Fruit fly (Drosophila melanogaster): ENCODE results near the gene Mau2.

The Mau2 gene

dm6 chr3R:15196134-15197034, 12.6 kb upstream of the Mau2 start, which contains the start of the genes Kpc1 and CG42542 (continued):
- TF ChIP-seq Lim3 (GFP tag; IDR thresholded peaks at IDR 0.05) (no peak), vvl (GFP tag; IDR thresholded peaks at IDR 0.05) (peak; percentile 71), emc (GFP tag; optimal IDR thresholded peaks at IDR 0.05) (peak; percentile 27), Elba2 (GFP tag; optimal IDR thresholded peaks at IDR 0.05) (no peak), nmo (GFP tag; optimal IDR thresholded peaks at IDR 0.05) (peak; percentile 26), gfzf (GFP tag; optimal IDR thresholded peaks at IDR 0.05) (peak; percentile 23), CG42726 (GFP tag; IDR thresholded peaks at IDR 0.05; ENCODE audit: partially characterized antibody) (peak; percentile 84), ash1 (GFP tag; optimal IDR thresholded peaks at IDR 0.05) (peak; percentile 54), CG1647 (GFP tag; optimal IDR thresholded peaks at IDR 0.05) (peak; percentile 84), CG10543 (GFP tag; optimal IDR thresholded peaks at IDR 0.05) (peak; percentile 74), Sry-δ (GFP tag; optimal IDR thresholded peaks at IDR 0.05) (peak; percentile 98), Hey (tag; optimal IDR thresholded peaks at IDR 0.05) (no peak), CG10959 (GFP tag; IDR thresholded peaks at IDR 0.05) (peak; percentile 54; the same call in 1 of the 2 replicates), CG6689 (GFP tag; IDR thresholded peaks at IDR 0.05) (peak; percentile 59), CG5245 (GFP tag; optimal IDR thresholded peaks at IDR 0.05) (peak; percentile 50), salm (tag; optimal IDR thresholded peaks at IDR 0.05) (no peak), fd3F (GFP tag; optimal IDR thresholded peaks at IDR 0.05) (peak; percentile 29), Dfd (GFP tag; optimal IDR thresholded peaks at IDR 0.05) (no peak), Nf-YA (GFP tag; IDR thresholded peaks at IDR 0.05) (no peak), Bdp1 (GFP tag; optimal IDR thresholded peaks at IDR 0.05) (peak; percentile 36), org-1 (GFP tag; optimal IDR thresholded peaks at IDR 0.05) (peak; percentile 9), lab (GFP tag; optimal IDR thresholded peaks at IDR 0.05) (peak; percentile 82), tin (GFP tag; optimal IDR thresholded peaks at IDR 0.05) (peak; percentile 76), stc (GFP tag; IDR thresholded peaks at IDR 0.05) (no peak), chinmo (GFP tag; IDR thresholded peaks at IDR 0.05; ENCODE audit: partially characterized antibody) (peak; percentile 88; the same call in 2 of the 4 replicates), ken (GFP tag; IDR thresholded peaks at IDR 0.05) (peak; percentile 67), CG17359 (tag; optimal IDR thresholded peaks at IDR 0.05) (peak; percentile 45), vfl (GFP tag; optimal IDR thresholded peaks at IDR 0.05) (peak; percentile 63), sna (GFP tag; IDR thresholded peaks at IDR 0.05; ENCODE audit: partially characterized antibody) (peak; percentile 96), trem (tag; optimal IDR thresholded peaks at IDR 0.05) (peak; percentile 51), CG12236 (GFP tag; optimal IDR thresholded peaks at IDR 0.05) (peak; percentile 33), Doc2 (GFP tag; IDR thresholded peaks at IDR 0.05) (no peak), grau (tag; optimal IDR thresholded peaks at IDR 0.05) (peak; percentile 72), mirr (GFP tag; optimal IDR thresholded peaks at IDR 0.05) (peak; percentile 29), tgo (GFP tag; IDR thresholded peaks at IDR 0.05) (peak; percentile 55; the same call in 2 of the 3 replicates), sr (GFP tag; IDR thresholded peaks at IDR 0.05) (peak; percentile 48; the same call in 1 of the 3 replicates), eve (GFP tag; optimal IDR thresholded peaks at IDR 0.05) (no peak), zf30C (GFP tag; optimal IDR thresholded peaks at IDR 0.05) (no peak), Dll (GFP tag; IDR thresholded peaks at IDR 0.05; ENCODE audit: partially characterized antibody) (peak; percentile 96), Lhr (GFP tag; optimal IDR thresholded peaks at IDR 0.05) (peak; percentile 56), bab2 (GFP tag; optimal IDR thresholded peaks at IDR 0.05) (peak; percentile 38), hbn (GFP tag; IDR thresholded peaks at IDR 0.05; ENCODE audit: partially characterized antibody) (peak; percentile 89), BtbVII (GFP tag; optimal IDR thresholded peaks at IDR 0.05) (peak; percentile 32), sens-2 (GFP tag; IDR thresholded peaks at IDR 0.05) (no peak; the same call in 1 of the 2 replicates), CG7745 (tag; optimal IDR thresholded peaks at IDR 0.05) (no peak), CG18011 (GFP tag; optimal IDR thresholded peaks at IDR 0.05) (peak; percentile 41), Hand (GFP tag; optimal IDR thresholded peaks at IDR 0.05) (peak; percentile 33), knrl (GFP tag; IDR thresholded peaks at IDR 0.05; ENCODE audit: partially characterized antibody) (peak; percentile 93)

Data from whole organism, embryonic.